Worm (Caenorhabditis elegans) whole organism, L2 larva: ENCODE data around the gene mrpl-12.

ENCODE experiments used
- alr-1 ChIP-seq: fragments of 150-350 bp; optimal IDR thresholded peaks from 2 replicates; lab custom pipeline; 2014; ENCODE audit warnings: missing biosample characterization, missing genetic modification characterization
- aly-2 ChIP-seq: fragments of 150-350 bp; optimal IDR thresholded peaks from 2 replicates; lab custom pipeline; 2014; ENCODE audit warnings: missing biosample characterization, missing genetic modification characterization
- ama-1 ChIP-seq: fragments of 150-350 bp; optimal IDR thresholded peaks from 2 replicates; lab custom pipeline; 2018; ENCODE audit warnings: inconsistent platforms
- dmd-4 ChIP-seq: sonication (generic microtip); optimal IDR thresholded peaks from 2 replicates; lab custom pipeline; 2017; ENCODE audit warnings: missing biosample characterization, missing genetic modification characterization
- egl-27 ChIP-seq: sonication (generic microtip); optimal IDR thresholded peaks from 3 replicates; lab custom pipeline; 2017; ENCODE audit warnings: missing biosample characterization, missing genetic modification reagents, missing genetic modification characterization
- elt-3 ChIP-seq: sonication (generic microtip); optimal IDR thresholded peaks from 2 replicates; lab custom pipeline; 2017; ENCODE audit warnings: missing biosample characterization, missing genetic modification characterization
- mdl-1 ChIP-seq, 2 experiments: fragments of 150-350 bp in 1 of 2; sonication (generic microtip) in 1 of 2; optimal IDR thresholded peaks; 2 replicates each; lab custom pipeline; 2017; ENCODE audit warnings: missing biosample characterization in 2 of 2, missing genetic modification characterization in 2 of 2
- nhr-11 ChIP-seq: fragments of 150-350 bp; optimal IDR thresholded peaks from 2 replicates; lab custom pipeline; 2014; ENCODE audit warnings: missing biosample characterization, missing genetic modification characterization
- nhr-12 ChIP-seq: fragments of 150-350 bp; optimal IDR thresholded peaks from 2 replicates; lab custom pipeline; 2014; ENCODE audit warnings: missing biosample characterization, missing genetic modification characterization
- skn-1 ChIP-seq: sonication (generic microtip); optimal IDR thresholded peaks from 2 replicates; lab custom pipeline; 2017; ENCODE audit warnings: missing biosample characterization, missing genetic modification characterization
- sma-9 ChIP-seq, 2 experiments: fragments of 150-350 bp in 1 of 2; sonication (generic microtip) in 1 of 2; optimal IDR thresholded peaks; 2 replicates each; lab custom pipeline; 2014 to 2016; ENCODE audit warnings: missing genetic modification characterization in 2 of 2, mild to moderate bottlenecking in 1 of 2, missing biosample characterization in 1 of 2, missing compliant biosample characterization in 1 of 2, missing genetic modification reagents in 1 of 2, moderate library complexity in 1 of 2
- snpc-4 ChIP-seq: fragments of 150-350 bp; optimal IDR thresholded peaks from 2 replicates; lab custom pipeline; 2014; ENCODE audit warnings: missing biosample characterization, missing genetic modification characterization
- unc-62 ChIP-seq: fragments of 150-350 bp; optimal IDR thresholded peaks from 2 replicates; lab custom pipeline; 2014; ENCODE audit warnings: missing biosample characterization, missing genetic modification reagents, missing genetic modification characterization

- TF ChIP-seq sma-9 (GFP tag; optimal IDR thresholded peaks at IDR 0.05; lab: Kevin White, UChicago) (no peak), sma-9 (tag; optimal IDR thresholded peaks at IDR 0.05; lab: Kevin White, UChicago) (no peak), dmd-4 (tag; lab: Kevin White, UChicago) (no peak), snpc-4 (no peak), alr-1 (tag; lab: Kevin White, UChicago) (no peak), aly-2 (tag; lab: Kevin White, UChicago) (no peak), ama-1 (lab: Kevin White, UChicago) (no peak), nhr-12 (tag; lab: Kevin White, UChicago) (no peak), unc-62 (GFP tag; lab: Kevin White, UChicago) (no peak), nhr-11 (tag; lab: Kevin White, UChicago) (no peak), mdl-1 (tag; optimal IDR thresholded peaks at IDR 0.05; lab: Kevin White, UChicago) (no peak), elt-3 (tag; lab: Kevin White, UChicago) (no peak), skn-1 (tag; lab: Kevin White, UChicago) (no peak), egl-27 (tag; lab: Kevin White, UChicago) (no peak)
Observed at ce11 chrIII:10671894-10672293, 35.7 kb upstream of the mrpl-12 start.
